Fruit fly (Drosophila melanogaster): Measurements from ENCODE around the gene CG31538.
A peak's percentile ranks its signal among the peaks of the same experiment; 100 is the strongest.

Gene CG31538

DNA sequence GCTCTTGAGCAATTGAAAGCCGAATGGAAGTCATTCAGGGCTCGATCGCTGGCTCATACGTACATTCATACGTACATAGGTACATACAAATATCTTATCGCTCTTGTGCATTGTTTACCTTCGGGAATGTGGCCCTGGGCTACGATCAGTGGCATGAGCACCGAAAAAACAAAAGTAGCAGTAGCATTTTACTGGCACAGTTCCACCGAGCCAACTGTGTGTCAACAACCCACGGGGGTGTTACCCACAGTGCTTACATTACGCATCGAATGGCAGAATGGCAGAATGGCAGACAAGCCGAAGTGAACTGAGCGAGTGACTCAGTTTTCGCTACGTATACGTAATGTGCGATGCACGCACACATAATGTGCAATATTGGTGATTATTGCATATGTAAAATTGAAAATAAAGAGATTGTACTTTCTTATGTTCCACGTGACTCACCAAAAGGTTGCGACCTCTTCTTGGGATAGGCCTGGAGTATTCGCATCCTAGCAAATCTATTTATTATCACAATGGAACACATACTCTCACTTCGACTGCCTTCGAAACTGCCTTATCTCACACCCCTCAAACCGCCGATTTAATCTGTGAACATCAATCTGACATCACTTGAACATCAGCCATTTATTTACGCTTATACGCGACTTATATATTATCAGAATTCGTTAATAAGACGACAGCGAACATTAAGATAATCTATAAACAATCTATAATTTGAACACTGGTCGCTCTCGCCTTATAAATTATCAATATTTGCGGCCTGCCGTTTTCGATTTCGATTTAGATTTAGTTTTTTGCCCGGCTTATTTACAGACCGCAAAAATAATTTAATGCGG lies 25.5 kb upstream of the CG31538 start:
- TF ChIP-seq noc (tag; optimal IDR thresholded peaks at IDR 0.05) = peak; percentile 90

DNA sequence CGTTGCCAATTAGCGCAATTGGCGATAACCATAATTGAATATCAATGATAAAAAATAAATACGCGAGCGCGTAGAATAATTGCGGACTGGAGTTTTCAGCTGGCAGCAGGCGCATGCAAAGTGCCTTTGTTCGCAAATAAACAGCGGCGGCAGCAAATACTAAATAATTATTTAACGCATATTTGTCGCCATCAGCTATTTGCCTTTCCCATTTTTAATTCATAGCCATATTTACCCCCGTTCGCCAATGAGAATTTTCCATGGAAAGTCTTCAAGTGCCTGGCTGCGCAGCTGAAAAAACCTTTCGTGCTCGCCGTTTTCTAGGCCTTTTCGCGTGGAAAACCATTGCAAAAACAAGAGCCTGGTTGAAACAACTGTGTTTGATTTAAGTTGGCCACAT lies 24.3 kb upstream of the CG31538 start:
- peak; percentile 60 for TF ChIP-seq noc (tag; optimal IDR thresholded peaks at IDR 0.05)

DNA sequence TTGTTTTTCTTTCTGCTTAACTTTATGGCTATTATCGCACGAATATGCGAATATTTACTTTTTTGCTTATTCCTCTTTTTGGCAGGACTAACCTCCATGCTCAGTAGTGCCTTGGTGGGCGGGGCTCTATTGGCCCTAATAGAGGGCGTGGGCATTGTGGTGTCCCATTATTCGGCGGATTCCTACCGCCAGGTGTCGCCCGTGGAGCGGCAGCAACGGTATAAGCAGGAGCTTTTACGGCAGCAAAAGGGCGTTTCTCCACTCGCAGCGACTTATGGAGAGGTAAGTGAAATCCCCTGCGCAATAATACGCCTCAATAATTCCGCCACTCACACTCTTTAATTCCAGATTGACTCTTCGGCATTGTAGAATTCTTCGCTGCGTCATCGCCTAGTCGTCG lies 23.0 kb upstream of the CG31538 start:
- no peak for TF ChIP-seq noc (tag; optimal IDR thresholded peaks at IDR 0.05)

DNA sequence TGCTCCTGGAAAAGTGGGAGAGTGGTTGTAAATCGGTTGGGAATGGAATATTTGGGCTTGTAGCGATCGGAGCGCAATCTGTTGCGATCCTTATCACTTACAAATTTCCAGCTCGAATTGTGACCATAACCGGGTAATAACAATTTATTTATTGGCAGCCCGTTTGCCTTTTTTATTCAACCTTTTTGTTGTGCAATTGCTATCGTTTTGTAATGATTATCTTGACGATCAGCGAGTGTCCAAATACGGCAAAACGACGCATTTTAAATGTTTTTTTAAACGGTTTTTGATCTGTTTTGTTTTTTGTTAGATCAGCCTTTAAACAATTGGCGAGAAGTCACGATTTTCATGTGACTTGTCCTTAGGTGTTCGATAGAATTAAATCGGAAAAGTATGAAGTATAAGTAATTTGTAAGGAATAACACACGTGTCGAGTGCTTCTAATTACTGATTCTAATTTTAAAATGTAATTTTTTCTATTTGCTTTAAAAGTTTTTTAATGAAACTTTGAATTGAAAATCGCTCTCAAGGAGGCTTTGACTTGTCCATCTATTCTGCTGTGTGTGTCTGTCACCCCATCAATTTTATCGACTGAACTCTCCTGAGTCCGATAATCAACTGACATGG lies 22.0 kb upstream of the CG31538 start, which contains the start of gene Tim17b1:
Gene Tim17b1, plus strand, starts transcription at position 577 of the 627 bp plus-strand sequence.
- no peak for TF ChIP-seq noc (tag; optimal IDR thresholded peaks at IDR 0.05)

DNA sequence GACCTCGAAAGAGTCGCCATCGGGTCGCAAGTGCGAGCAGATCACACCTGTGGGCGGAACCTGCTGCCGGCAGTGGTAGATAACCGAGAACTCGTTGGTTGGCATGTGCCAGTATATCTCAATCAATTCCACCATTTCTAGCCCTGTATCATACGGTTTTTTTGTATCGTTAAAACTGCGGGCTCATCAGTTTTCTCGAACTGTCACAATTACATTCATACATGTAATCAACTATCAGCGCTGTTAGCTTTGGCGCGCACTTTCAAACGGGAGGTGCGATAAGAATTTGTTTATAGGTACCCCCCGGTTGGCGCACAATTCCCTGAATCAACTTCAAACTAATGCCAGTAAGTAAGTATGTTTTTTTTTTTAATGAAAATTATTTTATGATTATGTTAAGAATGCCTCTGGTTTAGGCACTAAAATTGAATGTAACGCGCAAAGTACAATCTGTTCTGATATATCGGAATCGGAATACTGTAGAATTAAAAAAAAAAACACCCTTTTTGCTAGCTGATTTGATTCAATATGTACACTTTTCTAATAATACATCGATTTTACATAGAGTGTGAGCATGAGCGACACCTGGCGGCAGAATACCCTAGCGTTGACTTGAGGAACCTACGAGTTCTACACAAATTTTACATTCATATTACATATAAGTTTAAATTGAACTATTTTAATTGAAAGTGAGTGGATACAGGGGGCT lies 21.1 kb upstream of the CG31538 start:
- TF ChIP-seq noc (tag; optimal IDR thresholded peaks at IDR 0.05) = peak; percentile 0

DNA sequence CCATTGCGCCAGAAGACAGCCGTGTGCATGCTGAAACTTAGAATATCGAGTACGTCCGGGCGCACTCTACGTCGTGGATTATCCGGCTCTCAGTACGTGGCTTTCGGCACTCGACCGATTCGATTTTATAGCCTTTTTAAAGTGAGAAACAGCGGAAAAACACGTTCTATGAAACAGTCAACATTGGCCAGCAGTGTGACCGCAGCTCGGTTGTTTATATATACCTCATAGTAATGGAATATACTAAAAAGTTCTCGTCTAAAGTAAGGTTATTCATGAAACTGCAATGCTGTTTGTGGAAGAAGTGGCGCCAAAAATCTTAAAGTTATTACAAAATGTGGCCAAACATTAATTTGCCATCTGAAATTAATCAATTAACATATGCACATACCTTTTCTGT lies 19.7 kb upstream of the CG31538 start:
- TF ChIP-seq noc (tag; optimal IDR thresholded peaks at IDR 0.05) = no peak

DNA sequence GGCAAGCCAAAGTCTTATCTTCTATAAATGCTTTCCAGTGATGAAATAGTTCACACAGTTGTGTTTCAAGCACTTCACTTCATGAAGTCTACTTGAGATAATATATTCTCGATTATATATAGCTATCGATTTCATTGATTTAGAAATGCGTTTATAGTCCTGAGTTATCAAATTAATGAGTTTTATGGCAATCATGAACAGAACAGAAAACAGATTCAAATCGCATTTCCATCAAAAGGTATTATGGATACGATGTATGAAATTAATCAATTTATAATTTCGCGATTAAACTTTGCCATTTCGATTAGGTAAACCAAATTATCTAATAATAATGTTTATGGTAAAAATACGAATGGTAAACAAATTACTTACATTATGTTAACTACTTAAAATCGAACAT lies 17.5 kb upstream of the CG31538 start:
- TF ChIP-seq noc (tag; optimal IDR thresholded peaks at IDR 0.05) = peak; percentile 10

DNA sequence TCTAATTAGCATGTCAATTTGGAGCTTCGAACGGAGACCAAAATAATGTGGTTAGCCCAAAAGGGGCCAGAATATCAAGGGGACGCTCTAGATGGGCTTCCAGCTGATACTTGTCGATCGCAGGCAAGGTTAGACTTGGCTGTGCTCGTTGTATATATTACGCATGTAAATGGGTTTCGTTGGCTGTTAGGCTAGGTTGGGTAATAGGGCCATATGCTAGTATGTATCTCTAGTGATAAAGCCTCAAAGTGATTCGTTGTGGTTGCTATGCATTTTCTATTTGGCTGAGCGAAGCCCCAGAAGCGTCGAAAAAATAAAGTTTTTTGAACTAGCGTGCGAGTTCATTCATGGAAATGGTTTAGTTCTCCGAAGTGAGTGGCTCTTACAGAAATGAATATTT lies 13.1 kb upstream of the CG31538 start:
- TF ChIP-seq noc (tag; optimal IDR thresholded peaks at IDR 0.05) = no peak

DNA sequence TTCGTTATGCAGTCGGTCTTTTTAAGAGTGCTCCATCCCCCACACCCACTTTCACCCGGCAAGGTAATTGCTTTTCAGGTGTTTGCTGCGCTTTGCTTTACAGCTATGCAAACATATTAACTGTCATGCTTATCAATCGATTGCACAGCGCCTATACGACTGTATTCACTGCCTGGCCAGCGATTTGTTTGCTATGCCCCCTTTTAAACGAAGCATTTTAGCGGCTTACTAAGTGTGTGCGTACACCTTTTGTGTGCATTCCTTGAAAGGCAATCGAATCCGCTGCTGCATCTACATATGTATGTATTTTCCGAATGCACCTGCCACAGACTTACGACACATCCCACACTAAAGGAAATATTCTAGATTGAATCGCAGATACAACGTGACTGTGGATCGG lies 10.3 kb upstream of the CG31538 start:
- TF ChIP-seq noc (tag; optimal IDR thresholded peaks at IDR 0.05) = no peak

DNA sequence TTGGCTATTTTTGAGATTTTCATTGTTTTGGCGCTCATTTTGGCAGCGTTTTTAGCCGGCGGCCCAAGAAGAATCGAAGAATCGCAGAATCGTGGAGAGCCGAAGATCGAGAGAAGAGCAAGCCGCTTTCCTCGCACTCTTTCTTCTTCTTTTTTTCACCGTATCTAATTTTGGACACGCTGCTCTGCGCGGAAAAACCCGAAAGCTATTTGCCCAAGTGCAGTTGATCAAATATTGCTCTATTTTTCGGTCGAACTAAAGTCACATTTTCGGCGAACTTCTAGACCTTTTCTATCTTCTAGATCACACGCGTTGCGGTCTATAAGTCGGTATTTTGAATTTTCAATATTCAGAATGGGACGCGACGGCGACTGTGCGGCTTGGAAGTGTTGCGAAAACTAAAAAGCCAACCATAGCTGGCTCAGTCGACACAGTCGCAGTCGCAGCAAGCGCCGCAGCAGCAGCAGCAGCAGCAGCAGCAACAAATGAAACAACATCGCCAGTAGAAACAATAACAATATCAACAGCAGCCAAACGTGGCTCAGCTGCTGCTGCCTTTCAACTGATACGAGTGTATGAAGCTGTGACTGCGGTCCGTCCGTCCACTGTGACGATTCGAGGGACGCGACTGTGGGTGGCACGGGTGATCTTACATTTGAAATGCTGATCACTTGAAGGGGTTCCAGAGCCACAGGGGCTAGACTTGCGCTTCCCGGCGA lies 9.4 kb upstream of the CG31538 start:
- peak; percentile 16 for TF ChIP-seq noc (tag; optimal IDR thresholded peaks at IDR 0.05)

DNA sequence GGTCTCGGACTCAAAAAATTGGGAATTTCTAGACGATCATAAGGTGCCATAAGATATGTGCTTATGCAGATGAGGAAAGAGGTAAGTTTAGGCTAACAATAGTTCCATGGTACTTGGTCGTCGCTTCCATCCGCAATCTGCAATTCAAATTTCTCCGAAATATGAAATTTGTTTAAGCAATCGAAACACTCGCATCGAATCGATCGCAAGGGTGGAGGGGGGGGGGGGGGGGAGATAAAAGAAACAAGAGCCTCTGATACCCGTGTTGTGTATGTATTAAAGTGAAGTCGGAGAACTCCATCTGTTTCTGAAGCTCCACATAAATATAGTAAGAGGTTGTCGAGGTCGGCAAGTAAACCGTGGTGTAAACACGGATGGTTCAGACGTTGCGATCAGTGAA lies 8.3 kb upstream of the CG31538 start:
- TF ChIP-seq noc (tag; optimal IDR thresholded peaks at IDR 0.05) = no peak

DNA sequence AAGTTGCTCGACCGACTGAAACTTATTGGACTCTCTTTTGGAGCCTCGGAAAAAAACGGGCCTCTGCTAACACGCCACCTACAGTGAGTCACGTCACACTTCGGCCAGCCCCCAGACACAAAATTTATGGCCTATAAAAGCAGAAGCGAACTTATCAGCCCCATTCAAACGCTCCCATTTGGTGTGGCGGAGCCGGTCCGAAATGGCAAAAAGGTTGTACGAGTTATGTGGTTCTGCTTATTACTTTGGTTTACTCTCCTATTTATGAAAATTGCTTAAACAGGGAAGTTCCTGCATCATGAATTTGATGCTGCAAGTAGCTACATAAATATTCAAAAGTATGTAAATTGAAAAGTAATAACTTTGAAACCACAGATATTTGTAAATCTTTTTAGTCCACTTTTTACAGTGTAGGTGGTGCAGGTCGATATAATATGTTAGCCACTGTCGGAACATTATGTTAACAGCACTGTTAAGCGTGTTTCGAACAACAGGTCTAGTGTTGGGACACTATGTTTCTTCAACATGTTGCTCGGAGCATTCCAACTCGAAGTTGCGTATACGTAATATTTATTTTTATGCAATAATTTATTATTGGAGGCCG lies 5.8 kb upstream of the CG31538 start:
- peak; percentile 93 for TF ChIP-seq noc (tag; optimal IDR thresholded peaks at IDR 0.05)

DNA sequence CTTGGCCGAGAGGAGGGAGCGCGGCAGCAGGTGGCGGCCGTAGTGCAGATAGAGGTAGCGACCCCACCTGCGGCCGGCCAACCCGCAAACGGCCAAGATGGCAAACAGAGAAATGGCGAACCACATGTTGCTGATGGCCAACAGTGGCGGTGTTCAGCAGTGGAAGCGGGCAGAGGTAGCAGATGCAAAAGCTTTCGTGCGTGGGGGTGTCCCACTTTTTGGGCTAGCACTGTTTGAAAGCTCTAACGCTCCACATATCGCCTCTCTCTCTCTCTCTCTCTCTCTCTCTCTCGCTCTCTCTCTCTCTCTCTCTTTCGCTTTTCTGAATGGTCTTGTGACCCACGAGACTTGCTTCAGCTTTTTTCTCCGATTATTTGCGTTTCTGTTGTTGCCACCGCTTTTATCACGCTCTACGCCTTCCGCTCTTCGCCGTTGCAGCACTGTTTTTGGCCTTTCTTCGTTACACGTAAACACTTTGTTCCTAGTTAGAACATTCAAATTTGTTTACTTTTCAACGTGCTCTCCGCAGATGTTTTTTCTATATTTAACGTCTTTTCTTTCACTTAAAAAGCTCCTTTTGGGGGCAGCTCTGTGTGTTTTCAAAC lies 5.2 kb upstream of the CG31538 start:
- TF ChIP-seq noc (tag; optimal IDR thresholded peaks at IDR 0.05) = no peak

DNA sequence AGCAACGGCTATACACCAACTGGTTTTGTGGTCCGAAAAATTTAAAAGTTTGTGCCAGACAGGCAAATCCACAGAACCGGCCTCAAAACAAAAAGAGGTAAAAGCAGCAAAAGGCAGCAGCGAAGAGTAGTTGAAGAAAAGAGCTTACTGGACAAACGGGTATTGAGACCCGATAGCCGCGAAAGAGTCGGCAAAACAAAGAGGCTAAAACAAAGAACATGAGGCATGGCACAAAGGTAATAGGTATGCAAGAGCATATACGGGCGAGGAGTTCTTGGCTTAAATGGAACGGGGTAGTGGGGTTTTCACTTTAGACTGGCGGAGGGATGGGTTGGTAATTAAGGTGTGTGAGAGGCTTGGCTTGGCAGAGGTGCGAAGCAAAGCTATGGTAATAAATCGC lies 3.5 kb upstream of the CG31538 start:
- TF ChIP-seq noc (tag; optimal IDR thresholded peaks at IDR 0.05) = no peak

DNA sequence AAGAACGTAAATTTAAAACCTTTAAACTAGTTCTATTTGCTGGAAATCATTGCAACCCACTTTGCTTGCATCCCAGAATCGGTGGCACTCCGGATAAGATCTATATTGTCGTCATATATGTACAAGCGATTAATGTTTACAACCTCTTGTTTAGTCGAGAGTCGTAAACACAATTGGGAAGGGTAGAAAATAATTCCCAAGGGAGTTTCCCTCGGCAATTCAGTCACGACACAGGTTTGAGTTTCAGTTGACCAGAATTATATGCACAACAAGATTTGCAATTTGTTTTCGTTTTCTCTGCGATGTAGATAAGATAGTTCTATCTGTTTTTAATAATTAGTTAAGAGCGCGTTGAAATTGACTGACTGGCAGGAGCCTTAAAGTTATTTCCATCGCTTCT lies 2.7 kb upstream of the CG31538 start:
- no peak for TF ChIP-seq noc (tag; optimal IDR thresholded peaks at IDR 0.05)

Data from whole organism, larva.